Fruit fly (Drosophila melanogaster): Measurements from ENCODE around the gene Usp7.

The Usp7 gene

dm6 chrX:12006678-12007441, 22.0 kb downstream of the Usp7 start, which contains the start of gene CG1806 (continued):
- TF ChIP-seq CG6163 (GFP tag; IDR thresholded peaks at IDR 0.05) (peak; percentile 75; the same call in 2 of the 3 replicates), fkh (GFP tag; optimal IDR thresholded peaks at IDR 0.05) (peak; percentile 11), esn (GFP tag; optimal IDR thresholded peaks at IDR 0.05) (peak; percentile 26), Eip78C (GFP tag) (peak; percentile 82), Gug (GFP tag; IDR thresholded peaks at IDR 0.05) (no peak), CG6854 (GFP tag; optimal IDR thresholded peaks at IDR 0.05) (peak; percentile 26), Hr38 (GFP tag; optimal IDR thresholded peaks at IDR 0.05) (no peak), CG11902 (GFP tag; optimal IDR thresholded peaks at IDR 0.05) (no peak), CG16779 (tag; optimal IDR thresholded peaks at IDR 0.05) (peak; percentile 59), Lpt (GFP tag; optimal IDR thresholded peaks at IDR 0.05) (peak; percentile 41), CG6808 (GFP tag; optimal IDR thresholded peaks at IDR 0.05) (peak; percentile 69), fd85E (GFP tag; optimal IDR thresholded peaks at IDR 0.05) (peak; percentile 63), CG31627 (GFP tag; optimal IDR thresholded peaks at IDR 0.05) (no peak), Sox102F (GFP tag; optimal IDR thresholded peaks at IDR 0.05) (peak; percentile 48), dac (GFP tag; optimal IDR thresholded peaks at IDR 0.05) (no peak), CG8632 (GFP tag; optimal IDR thresholded peaks at IDR 0.05) (peak; percentile 25)

DNA sequence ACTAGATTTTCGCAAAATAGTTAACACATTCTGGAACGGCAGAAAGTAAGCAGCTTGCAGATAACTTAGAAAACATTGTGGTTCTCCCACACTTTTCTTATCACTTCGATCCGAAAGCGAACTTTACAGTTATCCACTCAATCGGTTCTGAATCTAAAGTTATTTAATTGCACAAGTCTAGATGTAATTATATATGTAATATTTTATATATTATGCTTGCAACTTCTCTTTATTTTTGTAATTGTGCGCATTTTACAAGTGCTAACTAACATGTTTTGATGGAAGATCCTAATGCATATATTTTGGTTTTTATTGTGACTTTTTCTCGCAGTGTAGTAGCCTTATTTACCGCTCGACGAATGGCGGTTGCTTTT, 24.4 kb downstream of the Usp7 start:
- TF ChIP-seq Hr38 (GFP tag; optimal IDR thresholded peaks at IDR 0.05): no peak
- TF ChIP-seq Blimp-1 (GFP tag; optimal IDR thresholded peaks at IDR 0.05): peak; percentile 2
- peak; percentile 79 for TF ChIP-seq svp (GFP tag)
- peak; percentile 46 for TF ChIP-seq Ets96B (tag; optimal IDR thresholded peaks at IDR 0.05)
- TF ChIP-seq CG8632 (GFP tag; optimal IDR thresholded peaks at IDR 0.05): peak; percentile 74
- peak; percentile 53 for TF ChIP-seq achi (GFP tag; optimal IDR thresholded peaks at IDR 0.05)
- TF ChIP-seq CG15336 (GFP tag; IDR thresholded peaks at IDR 0.05): peak; percentile 6; the same call in 1 of the 2 replicates
- no peak for TF ChIP-seq Ets21C (GFP tag; optimal IDR thresholded peaks at IDR 0.05)
- peak; percentile 75 for TF ChIP-seq net (GFP tag; optimal IDR thresholded peaks at IDR 0.05)
- peak; percentile 81 for TF ChIP-seq CG6808 (GFP tag; optimal IDR thresholded peaks at IDR 0.05)
- peak; percentile 1 for TF ChIP-seq topi (GFP tag; optimal IDR thresholded peaks at IDR 0.05)
- TF ChIP-seq ss (GFP tag; optimal IDR thresholded peaks at IDR 0.05): peak; percentile 55 to 56
- peak; percentile 52 for TF ChIP-seq CG16779 (tag; optimal IDR thresholded peaks at IDR 0.05)
- TF ChIP-seq fkh (GFP tag; optimal IDR thresholded peaks at IDR 0.05): no peak
- peak; percentile 54 for TF ChIP-seq CG11902 (GFP tag; optimal IDR thresholded peaks at IDR 0.05)
- peak; percentile 74 for TF ChIP-seq OdsH (GFP tag; optimal IDR thresholded peaks at IDR 0.05)
- TF ChIP-seq fd85E (GFP tag; optimal IDR thresholded peaks at IDR 0.05): no peak
- peak; percentile 16 for TF ChIP-seq lz (GFP tag; optimal IDR thresholded peaks at IDR 0.05)
- TF ChIP-seq CG8119 (GFP tag; IDR thresholded peaks at IDR 0.05): no peak; the same call in 1 of the 3 replicates
- no peak for TF ChIP-seq Sox14 (GFP tag; optimal IDR thresholded peaks at IDR 0.05)
- peak; percentile 24 for TF ChIP-seq Lpt (GFP tag; optimal IDR thresholded peaks at IDR 0.05)
- TF ChIP-seq CG32006 (GFP tag; optimal IDR thresholded peaks at IDR 0.05): peak; percentile 90
- TF ChIP-seq acj6 (GFP tag; optimal IDR thresholded peaks at IDR 0.05): peak; percentile 53
- peak; percentile 47 for TF ChIP-seq cyc (GFP tag; optimal IDR thresholded peaks at IDR 0.05)
- TF ChIP-seq salr (GFP tag; optimal IDR thresholded peaks at IDR 0.05): peak; percentile 32 to 84
- peak; percentile 43 for TF ChIP-seq CG8319 (GFP tag; optimal IDR thresholded peaks at IDR 0.05)
- TF ChIP-seq Eip78C (GFP tag): peak; percentile 88
- TF ChIP-seq CG3919 (GFP tag; optimal IDR thresholded peaks at IDR 0.05): peak; percentile 56
- peak; percentile 49; the same call in 1 of the 2 replicates for TF ChIP-seq CG11294 (GFP tag; IDR thresholded peaks at IDR 0.05)
- peak; percentile 55; the same call in 2 of the 3 replicates for TF ChIP-seq eg (GFP tag; IDR thresholded peaks at IDR 0.05)
- TF ChIP-seq CG7368 (GFP tag; optimal IDR thresholded peaks at IDR 0.05): peak; percentile 10
- TF ChIP-seq CG9139 (GFP tag; optimal IDR thresholded peaks at IDR 0.05): peak; percentile 26
- peak; percentile 68 for TF ChIP-seq esn (GFP tag; optimal IDR thresholded peaks at IDR 0.05)
- peak; percentile 27 for TF ChIP-seq Met (GFP tag; optimal IDR thresholded peaks at IDR 0.05)
- TF ChIP-seq fd59A (GFP tag; optimal IDR thresholded peaks at IDR 0.05): peak; percentile 73
- TF ChIP-seq CG34406 (GFP tag; optimal IDR thresholded peaks at IDR 0.05): peak; percentile 79
- TF ChIP-seq CG6163 (GFP tag; IDR thresholded peaks at IDR 0.05): peak; percentile 67; the same call in 2 of the 3 replicates
- TF ChIP-seq CG31627 (GFP tag; optimal IDR thresholded peaks at IDR 0.05): peak; percentile 51
- peak; percentile 70 for TF ChIP-seq CG6792 (GFP tag; optimal IDR thresholded peaks at IDR 0.05)
- no peak for TF ChIP-seq Sox102F (GFP tag; optimal IDR thresholded peaks at IDR 0.05)
- no peak for TF ChIP-seq Hr4 (GFP tag; optimal IDR thresholded peaks at IDR 0.05)
- TF ChIP-seq Hr39 (GFP tag; optimal IDR thresholded peaks at IDR 0.05): peak; percentile 31
- TF ChIP-seq spab (GFP tag; optimal IDR thresholded peaks at IDR 0.05): peak; percentile 75
